Fruit fly (Drosophila melanogaster): Measurements from ENCODE around the gene CtsB.

The CtsB gene

dm6 chrX:13755152-13755557 lies 26.8 kb downstream of the CtsB start, which contains the start of gene Pdcd4 (continued):
- TF ChIP-seq tap (tag; optimal IDR thresholded peaks at IDR 0.05) = no peak
- TF ChIP-seq CG34376 (GFP tag; optimal IDR thresholded peaks at IDR 0.05) = peak; percentile 75
- TF ChIP-seq CG4404 (GFP tag; IDR thresholded peaks at IDR 0.05) = no peak
- no peak for TF ChIP-seq CG8765 (GFP tag; IDR thresholded peaks at IDR 0.05)
- TF ChIP-seq CG3847 (GFP tag; IDR thresholded peaks at IDR 0.05) = no peak
- peak in 1 of 2 experiments; percentile 1 for TF ChIP-seq insv (GFP tag; optimal IDR thresholded peaks at IDR 0.05)
- TF ChIP-seq mld (GFP tag; IDR thresholded peaks at IDR 0.05; ENCODE audit: partially characterized antibody) = no peak
- peak; percentile 65 for TF ChIP-seq Kr (GFP tag; optimal IDR thresholded peaks at IDR 0.05)
- no peak for TF ChIP-seq CG6683 (GFP tag; optimal IDR thresholded peaks at IDR 0.05)
- TF ChIP-seq crol (GFP tag; IDR thresholded peaks at IDR 0.05) = no peak
- peak; percentile 40 for TF ChIP-seq NC2β (GFP tag; optimal IDR thresholded peaks at IDR 0.05)
- TF ChIP-seq Hmx (GFP tag; optimal IDR thresholded peaks at IDR 0.05) = no peak
- no peak for TF ChIP-seq grn (GFP tag; optimal IDR thresholded peaks at IDR 0.05)
- TF ChIP-seq tio (GFP tag; optimal IDR thresholded peaks at IDR 0.05) = no peak
- TF ChIP-seq Dad (GFP tag; optimal IDR thresholded peaks at IDR 0.05) = no peak
- TF ChIP-seq CG30020 (tag; optimal IDR thresholded peaks at IDR 0.05) = no peak
- TF ChIP-seq Atf6 (GFP tag; IDR thresholded peaks at IDR 0.05) = no peak
- no peak; the same call in 1 of the 2 replicates for TF ChIP-seq sob (GFP tag; IDR thresholded peaks at IDR 0.05)
- no peak for TF ChIP-seq Hand (GFP tag; optimal IDR thresholded peaks at IDR 0.05)
- TF ChIP-seq shn (GFP tag; optimal IDR thresholded peaks at IDR 0.05) = no peak
- peak; percentile 42; the same call in 1 of the 2 replicates for TF ChIP-seq rib (GFP tag; IDR thresholded peaks at IDR 0.05)
- no peak for TF ChIP-seq MBD-R2 (GFP tag; IDR thresholded peaks at IDR 0.05)
- TF ChIP-seq CG9727 (GFP tag; optimal IDR thresholded peaks at IDR 0.05) = peak; percentile 1
- no peak for TF ChIP-seq unc-4 (GFP tag; IDR thresholded peaks at IDR 0.05; ENCODE audit: partially characterized antibody)
- no peak for TF ChIP-seq Mrtf (GFP tag; IDR thresholded peaks at IDR 0.05)
- TF ChIP-seq run (tag; optimal IDR thresholded peaks at IDR 0.05) = no peak
- TF ChIP-seq CG10565 (GFP tag; optimal IDR thresholded peaks at IDR 0.05) = no peak
- TF ChIP-seq CG6689 (GFP tag; IDR thresholded peaks at IDR 0.05) = no peak
- no peak for TF ChIP-seq CG9876 (GFP tag; optimal IDR thresholded peaks at IDR 0.05)
- peak; percentile 31 for TF ChIP-seq CG1603 (tag; optimal IDR thresholded peaks at IDR 0.05)
- TF ChIP-seq CG31224 (GFP tag; IDR thresholded peaks at IDR 0.05) = no peak
- TF ChIP-seq CG11696 (GFP tag; IDR thresholded peaks at IDR 0.05) = no peak
- no peak for TF ChIP-seq CG14667 (GFP tag; IDR thresholded peaks at IDR 0.05)
- TF ChIP-seq tna (GFP tag; IDR thresholded peaks at IDR 0.05; ENCODE audit: partially characterized antibody) = peak; percentile 59; the same call in 1 of the 2 replicates
- no peak for TF ChIP-seq gem (tag; optimal IDR thresholded peaks at IDR 0.05)
- peak; percentile 87 for TF ChIP-seq sens (GFP tag)
- no peak for TF ChIP-seq ATbp (GFP tag; optimal IDR thresholded peaks at IDR 0.05)
- no peak for TF ChIP-seq H2.0 (GFP tag; IDR thresholded peaks at IDR 0.05)
- no peak for TF ChIP-seq CG10462 (GFP tag; optimal IDR thresholded peaks at IDR 0.05)
- TF ChIP-seq Adf1 (GFP tag; IDR thresholded peaks at IDR 0.05) = no peak
- TF ChIP-seq al (GFP tag; IDR thresholded peaks at IDR 0.05) = no peak
- TF ChIP-seq CG17829 (tag; optimal IDR thresholded peaks at IDR 0.05) = peak; percentile 21
- no peak for TF ChIP-seq ac (GFP tag; optimal IDR thresholded peaks at IDR 0.05)
- no peak for TF ChIP-seq luna (GFP tag; optimal IDR thresholded peaks at IDR 0.05)
- TF ChIP-seq CG7745 (tag; optimal IDR thresholded peaks at IDR 0.05) = no peak
- no peak for TF ChIP-seq MTF-1 (GFP tag; optimal IDR thresholded peaks at IDR 0.05; ENCODE audit: borderline replicate concordance)
- TF ChIP-seq CG4424 (GFP tag; optimal IDR thresholded peaks at IDR 0.05) = no peak
- TF ChIP-seq gcm2 (GFP tag; optimal IDR thresholded peaks at IDR 0.05) = no peak
- no peak for TF ChIP-seq hth (optimal IDR thresholded peaks at IDR 0.05)
- no peak for TF ChIP-seq CG14441 (GFP tag; IDR thresholded peaks at IDR 0.05)
- no peak for TF ChIP-seq H15 (GFP tag; IDR thresholded peaks at IDR 0.05)
- no peak for TF ChIP-seq pita (GFP tag; optimal IDR thresholded peaks at IDR 0.05)
- no peak for TF ChIP-seq CG1233 (GFP tag; optimal IDR thresholded peaks at IDR 0.05)
